Fruit fly (Drosophila melanogaster) whole organism, embryonic: ENCODE results near the gene CG9503.
A peak's percentile ranks its signal among the peaks of the same experiment; 100 is the strongest.

Experiments
- Bgb ChIP-seq: fragments of 200-800 bp; sonication (Bioruptor generic); IDR thresholded peaks from 2 replicates; pipeline ENCODE4 v1.3.6; 2022; ENCODE audit warnings: missing biosample characterization, missing genetic modification characterization; ENCODE audit not compliant: partially characterized antibody
- CG10321 ChIP-seq: fragments of 200-800 bp; sonication (Bioruptor generic); IDR thresholded peaks from 2 replicates; pipeline ENCODE4 v1.3.6; 2022; ENCODE audit warnings: missing biosample characterization, missing genetic modification characterization
- CG10366 ChIP-seq: fragments of 200-800 bp; sonication (Bioruptor generic); IDR thresholded peaks from 2 replicates; pipeline ENCODE4 v1.3.6; 2022; ENCODE audit warnings: missing biosample characterization, missing genetic modification characterization
- CG10431 ChIP-seq: fragments of 200-800 bp; sonication (Bioruptor generic); optimal IDR thresholded peaks from 3 replicates; lab custom pipeline; 2018; ENCODE audit warnings: missing biosample characterization, mild to moderate bottlenecking, missing genetic modification characterization
- CG11247 ChIP-seq: fragments of 200-800 bp; sonication (Bioruptor generic); IDR thresholded peaks from 2 replicates; pipeline ENCODE4 v1.3.6; 2022; ENCODE audit warnings: missing biosample characterization, missing genetic modification characterization
- CG11504 ChIP-seq: fragments of 200-800 bp; sonication (Bioruptor generic); optimal IDR thresholded peaks from 3 replicates; lab custom pipeline; 2019; ENCODE audit warnings: missing biosample characterization, mild to moderate bottlenecking, missing genetic modification characterization, moderate library complexity
- CG12104 ChIP-seq: fragments of 200-800 bp; sonication (Bioruptor generic); optimal IDR thresholded peaks from 3 replicates; lab custom pipeline; 2016; ENCODE audit warnings: missing biosample characterization, missing genetic modification characterization
- CG12942 ChIP-seq: fragments of 200-800 bp; sonication (Bioruptor generic); optimal IDR thresholded peaks from 3 replicates; lab custom pipeline; 2016; ENCODE audit warnings: missing biosample characterization, missing genetic modification characterization
- CG13775 ChIP-seq: fragments of 200-800 bp; sonication (Bioruptor generic); optimal IDR thresholded peaks from 3 replicates; lab custom pipeline; 2017; ENCODE audit warnings: missing biosample characterization, mild to moderate bottlenecking, missing genetic modification characterization
- CG1647 ChIP-seq: fragments of 200-800 bp; sonication (Bioruptor generic); optimal IDR thresholded peaks from 3 replicates; lab custom pipeline; 2016; ENCODE audit warnings: missing biosample characterization, missing genetic modification characterization
- CG16815 ChIP-seq: fragments of 200-800 bp; sonication (Bioruptor generic); optimal IDR thresholded peaks from 3 replicates; lab custom pipeline; 2017; ENCODE audit warnings: missing biosample characterization, mild to moderate bottlenecking, missing genetic modification characterization
- CG18011 ChIP-seq: fragments of 200-800 bp; sonication (Bioruptor generic); optimal IDR thresholded peaks from 2 replicates; lab custom pipeline; 2017; ENCODE audit warnings: missing biosample characterization, missing genetic modification characterization, mild to moderate bottlenecking, moderate library complexity, missing genotype
- CG32532 ChIP-seq: fragments of 200-800 bp; sonication (Bioruptor generic); IDR thresholded peaks from 2 replicates; pipeline ENCODE4 v1.3.6; 2022; ENCODE audit warnings: missing biosample characterization, missing genetic modification characterization
- CG4328 ChIP-seq: fragments of 200-800 bp; sonication (Bioruptor generic); optimal IDR thresholded peaks from 3 replicates; lab custom pipeline; 2017; ENCODE audit warnings: missing biosample characterization, missing genetic modification reagents, missing genetic modification characterization
- CG6683 ChIP-seq: fragments of 200-800 bp; sonication (Bioruptor generic); optimal IDR thresholded peaks from 2 replicates; lab custom pipeline; 2017; ENCODE audit warnings: missing biosample characterization, mild to moderate bottlenecking, missing genetic modification characterization, missing genetic modification reagents
- CG6765 ChIP-seq: fragments of 200-800 bp; sonication (Bioruptor generic); optimal IDR thresholded peaks from 3 replicates; lab custom pipeline; 2017; ENCODE audit warnings: missing biosample characterization, mild to moderate bottlenecking, missing genetic modification characterization
- CG6854 ChIP-seq: fragments of 200-800 bp; sonication (Bioruptor generic); optimal IDR thresholded peaks from 3 replicates; lab custom pipeline; 2017; ENCODE audit warnings: missing biosample characterization, mild to moderate bottlenecking, missing genetic modification characterization
- CG7271 ChIP-seq: fragments of 200-800 bp; sonication (Bioruptor generic); optimal IDR thresholded peaks from 2 replicates; lab custom pipeline; 2018; ENCODE audit warnings: missing biosample characterization, mild to moderate bottlenecking, missing genetic modification characterization, moderate library complexity
- CG7357 ChIP-seq: fragments of 200-800 bp; sonication (Bioruptor generic); IDR thresholded peaks from 3 replicates; pipeline ENCODE4 v1.3.6; 2022; ENCODE audit warnings: missing biosample characterization, missing genetic modification characterization
- CG7745 ChIP-seq: fragments of 200-800 bp; sonication (Bioruptor generic); optimal IDR thresholded peaks from 2 replicates; lab custom pipeline; 2018; ENCODE audit warnings: missing biosample characterization, mild to moderate bottlenecking, missing genetic modification characterization, moderate library complexity
- CG9609 ChIP-seq: fragments of 200-800 bp; sonication (Bioruptor generic); optimal IDR thresholded peaks from 3 replicates; lab custom pipeline; 2016; ENCODE audit warnings: missing biosample characterization, missing genetic modification characterization
- CG9797 ChIP-seq: fragments of 200-800 bp; sonication (Bioruptor generic); optimal IDR thresholded peaks from 3 replicates; lab custom pipeline; 2018; ENCODE audit warnings: missing biosample characterization, mild to moderate bottlenecking, missing genetic modification characterization
- Dip3 ChIP-seq: fragments of 200-800 bp; sonication (Bioruptor generic); optimal IDR thresholded peaks from 3 replicates; lab custom pipeline; 2016; ENCODE audit warnings: missing biosample characterization, missing genetic modification characterization
- HLH3B ChIP-seq: fragments of 200-800 bp; sonication (Bioruptor generic); IDR thresholded peaks from 2 replicates; pipeline ENCODE4 v1.3.6; 2022; ENCODE audit warnings: missing biosample characterization, missing genetic modification characterization
- Hey ChIP-seq: fragments of 200-800 bp; sonication (Bioruptor generic); optimal IDR thresholded peaks from 3 replicates; lab custom pipeline; 2018; ENCODE audit warnings: missing biosample characterization, mild to moderate bottlenecking, missing genetic modification characterization
- Hr78 ChIP-seq, 2 experiments: fragments of 200-800 bp in 1 of 2; fragments of >200 bp in 1 of 2; sonication (Bioruptor generic) in 1 of 2; optimal IDR thresholded peaks; 2 replicates each; lab custom pipeline; 2017 to 2019; ENCODE audit warnings: missing biosample characterization in 2 of 2, missing genetic modification characterization in 2 of 2, mild to moderate bottlenecking in 1 of 2, moderate library complexity in 1 of 2
- Lhr ChIP-seq: fragments of 200-800 bp; sonication (Bioruptor generic); optimal IDR thresholded peaks from 3 replicates; lab custom pipeline; 2017; ENCODE audit warnings: mild to moderate bottlenecking, missing biosample characterization, missing genetic modification reagents, missing genetic modification characterization
- Lim3 ChIP-seq: fragments of 200-800 bp; sonication (Bioruptor generic); IDR thresholded peaks from 2 replicates; pipeline ENCODE4 v1.3.6; 2022; ENCODE audit warnings: missing biosample characterization, missing genetic modification characterization
- Mes4 ChIP-seq: fragments of 200-800 bp; sonication (Bioruptor generic); optimal IDR thresholded peaks from 2 replicates; lab custom pipeline; 2016; ENCODE audit warnings: missing biosample characterization, missing genetic modification characterization
- Ravus ChIP-seq: fragments of 200-800 bp; sonication (Bioruptor generic); IDR thresholded peaks from 2 replicates; pipeline ENCODE4 v1.3.6; 2022; ENCODE audit warnings: missing biosample characterization, missing genetic modification characterization
- Sry-β ChIP-seq: fragments of 200-800 bp; sonication (Bioruptor generic); optimal IDR thresholded peaks from 2 replicates; lab custom pipeline; 2018; ENCODE audit warnings: missing biosample characterization, mild to moderate bottlenecking, missing genetic modification characterization, moderate library complexity
- ap ChIP-seq: fragments of 200-800 bp; sonication (Bioruptor generic); IDR thresholded peaks from 2 replicates; pipeline ENCODE4 v1.3.6; 2022; ENCODE audit warnings: missing biosample characterization, missing genetic modification characterization
- cg ChIP-seq: fragments of 200-800 bp; sonication (Bioruptor generic); optimal IDR thresholded peaks from 3 replicates; lab custom pipeline; 2019; ENCODE audit warnings: missing biosample characterization, mild to moderate bottlenecking, missing genetic modification characterization, moderate library complexity
- chif ChIP-seq, 2 experiments: fragments of 200-800 bp; sonication (Bioruptor generic); optimal IDR thresholded peaks; 3 replicates each; lab custom pipeline; 2016; ENCODE audit warnings: missing biosample characterization in 2 of 2, missing genetic modification characterization in 2 of 2
- croc ChIP-seq: fragments of 200-800 bp; sonication (Bioruptor generic); conservative IDR thresholded peaks from 3 replicates; pipeline ENCODE4 v1.3.6; 2022; ENCODE audit warnings: missing biosample characterization, missing genetic modification characterization
- fd3F ChIP-seq: fragments of 200-800 bp; sonication (Bioruptor generic); optimal IDR thresholded peaks from 2 replicates; lab custom pipeline; 2018; ENCODE audit warnings: missing biosample characterization, mild to moderate bottlenecking, missing genetic modification characterization, moderate library complexity
- fd64A ChIP-seq: fragments of 200-800 bp; sonication (Bioruptor generic); optimal IDR thresholded peaks from 3 replicates; lab custom pipeline; 2018; ENCODE audit warnings: missing biosample characterization, mild to moderate bottlenecking, missing genetic modification characterization
- grn ChIP-seq: fragments of 200-800 bp; sonication (Bioruptor generic); optimal IDR thresholded peaks from 3 replicates; lab custom pipeline; 2017; ENCODE audit warnings: missing biosample characterization, missing genetic modification characterization
- insv ChIP-seq, 2 experiments: fragments of 200-800 bp; sonication (Bioruptor generic); optimal IDR thresholded peaks; 3 replicates each; lab custom pipeline; 2016 to 2018; ENCODE audit warnings: missing biosample characterization in 2 of 2, missing genetic modification characterization in 2 of 2
- kay ChIP-seq: fragments of 200-800 bp; sonication (Bioruptor generic); optimal IDR thresholded peaks from 2 replicates; lab custom pipeline; 2016; ENCODE audit warnings: missing biosample characterization, missing genetic modification characterization
- nmo ChIP-seq: fragments of 200-800 bp; sonication (Bioruptor generic); optimal IDR thresholded peaks from 2 replicates; lab custom pipeline; 2018; ENCODE audit warnings: missing biosample characterization, mild to moderate bottlenecking, missing genetic modification characterization, moderate library complexity
- ranshi ChIP-seq: fragments of 200-800 bp; sonication (Bioruptor generic); IDR thresholded peaks from 2 replicates; pipeline ENCODE4 v1.3.6; 2022; ENCODE audit warnings: missing biosample characterization, missing genetic modification characterization
- run ChIP-seq: fragments of 200-800 bp; sonication (Bioruptor generic); optimal IDR thresholded peaks from 3 replicates; lab custom pipeline; 2018; ENCODE audit warnings: missing biosample characterization, mild to moderate bottlenecking, missing genetic modification characterization
- sd ChIP-seq: fragments of 200-800 bp; sonication (Bioruptor generic); optimal IDR thresholded peaks from 3 replicates; lab custom pipeline; 2018; ENCODE audit warnings: missing biosample characterization, mild to moderate bottlenecking, missing genetic modification characterization, moderate library complexity
- tll ChIP-seq, 2 experiments: fragments of 200-800 bp in 1 of 2; fragments of >200 bp in 1 of 2; sonication (Bioruptor generic) in 1 of 2; optimal IDR thresholded peaks; 2 replicates each; lab custom pipeline; 2017 to 2019; ENCODE audit warnings: missing biosample characterization in 2 of 2, missing genetic modification characterization in 2 of 2, mild to moderate bottlenecking in 1 of 2, moderate library complexity in 1 of 2
- twi ChIP-seq: fragments of 200-800 bp; optimal IDR thresholded peaks from 2 replicates; lab custom pipeline; 2019; ENCODE audit warnings: missing biosample characterization, mild to moderate bottlenecking, missing genetic modification characterization, moderate library complexity
- vfl ChIP-seq: fragments of 200-800 bp; sonication (Bioruptor generic); optimal IDR thresholded peaks from 2 replicates; lab custom pipeline; 2016; ENCODE audit warnings: missing biosample characterization, missing genetic modification characterization

The CG9503 gene

DNA sequence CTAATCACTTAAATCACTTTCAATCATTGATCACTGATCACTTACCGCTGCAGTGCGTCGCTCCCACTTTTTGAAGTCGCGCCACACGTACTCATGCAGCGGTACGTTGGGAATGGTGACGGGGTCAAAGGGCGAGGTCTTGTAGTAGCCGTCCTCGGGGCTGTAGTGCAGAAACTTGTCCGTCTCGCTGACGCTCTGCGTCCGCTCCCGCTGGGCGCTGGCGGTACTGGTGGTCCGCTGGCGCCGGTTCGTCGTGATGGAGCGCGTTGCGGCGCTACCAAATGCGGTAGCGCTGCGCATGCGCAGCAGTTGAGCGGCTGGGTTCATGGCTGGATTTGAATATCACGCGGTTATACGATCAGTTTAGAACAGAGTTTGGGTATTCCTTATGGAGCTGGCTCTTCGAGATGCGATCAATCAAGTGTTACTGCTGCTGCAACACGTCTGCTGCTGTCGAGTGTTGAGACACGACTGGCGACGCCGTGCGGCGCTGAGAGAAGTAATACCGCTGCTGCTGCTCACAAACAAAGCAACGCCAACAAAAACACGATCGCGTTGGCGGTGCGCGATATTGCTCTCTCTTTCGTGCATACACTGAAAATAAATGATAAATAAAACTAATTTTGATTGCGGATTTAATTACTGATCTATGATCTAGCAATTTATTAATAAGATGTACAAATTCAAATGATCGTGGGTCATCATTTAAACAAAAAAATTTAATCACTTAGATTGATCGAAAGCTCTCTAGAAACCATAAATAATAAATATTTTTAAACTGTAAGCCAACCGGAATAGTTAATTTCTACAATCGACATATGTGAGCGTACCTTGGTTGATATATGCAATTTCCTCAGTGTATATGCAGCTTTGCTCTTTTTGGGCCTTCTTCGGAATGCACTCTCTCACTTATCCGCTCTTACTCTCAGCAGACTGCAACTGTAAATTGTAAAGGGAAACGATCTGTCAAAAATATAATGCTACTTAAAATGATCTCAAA is 27.3 kb upstream of the CG9503 start (continued):
- TF ChIP-seq sd (tag; lab: Kevin White, UChicago) = peak; percentile 82
- TF ChIP-seq cg (GFP tag; lab: Kevin White, UChicago) = no peak
- peak; percentile 71 for TF ChIP-seq CG6765 (GFP tag; lab: Kevin White, UChicago)
- TF ChIP-seq grn (GFP tag; lab: Kevin White, UChicago) = peak; percentile 16
- TF ChIP-seq CG12104 (GFP tag; lab: Kevin White, UChicago) = peak; percentile 90
- TF ChIP-seq CG9797 (GFP tag; lab: Kevin White, UChicago) = peak; percentile 32
- peak; percentile 57; the same call in 1 of the 2 replicates for TF ChIP-seq CG10321 (GFP tag; lab: Robert Waterston, UW)
- peak in 1 of 2 experiments; percentile 93 for TF ChIP-seq Hr78 (GFP tag; optimal IDR thresholded peaks at IDR 0.05; lab: Kevin White, UChicago)
- peak; percentile 96 for TF ChIP-seq CG11504 (tag; lab: Kevin White, UChicago)
- TF ChIP-seq CG10431 (GFP tag; lab: Kevin White, UChicago) = peak; percentile 92
- peak; percentile 89 for TF ChIP-seq CG4328 (GFP tag; lab: Kevin White, UChicago)
- peak; percentile 37 for TF ChIP-seq vfl (GFP tag; lab: Kevin White, UChicago)
- peak; percentile 69; the same call in 1 of the 2 replicates for TF ChIP-seq CG11247 (GFP tag; lab: Robert Waterston, UW)
- TF ChIP-seq CG7745 = peak; percentile 41
- TF ChIP-seq insv (GFP tag; optimal IDR thresholded peaks at IDR 0.05; lab: Kevin White, UChicago) = peak in 1 of 2 experiments; percentile 61
- peak; percentile 85 for TF ChIP-seq CG10366 (GFP tag; lab: Robert Waterston, UW)
- TF ChIP-seq fd3F = peak; percentile 73
- TF ChIP-seq CG16815 (GFP tag; lab: Kevin White, UChicago) = peak; percentile 94
- peak; percentile 79 for TF ChIP-seq CG32532 (GFP tag; lab: Robert Waterston, UW)
- TF ChIP-seq Ravus (GFP tag; lab: Robert Waterston, UW) = peak; percentile 51
- peak; percentile 76 for TF ChIP-seq fd64A
- peak; percentile 85 for TF ChIP-seq ap
- TF ChIP-seq Dip3 (GFP tag; lab: Kevin White, UChicago) = peak; percentile 50
- peak; percentile 77 for TF ChIP-seq CG6854 (GFP tag; lab: Kevin White, UChicago)
- TF ChIP-seq chif (GFP tag; optimal IDR thresholded peaks at IDR 0.05; lab: Kevin White, UChicago) = peak; percentile 74 to 94
- TF ChIP-seq tll (GFP tag; optimal IDR thresholded peaks at IDR 0.05; lab: Kevin White, UChicago) = peak; percentile 27 to 63
- peak; percentile 20; the same call in 1 of the 2 replicates for TF ChIP-seq Bgb
- TF ChIP-seq CG18011 (GFP tag; lab: Kevin White, UChicago) = peak; percentile 41
- peak; percentile 93 for TF ChIP-seq twi (tag; lab: Kevin White, UChicago)
- peak; percentile 69 for TF ChIP-seq CG6683 (GFP tag; lab: Kevin White, UChicago)
- TF ChIP-seq run (tag; lab: Kevin White, UChicago) = peak; percentile 91
- TF ChIP-seq Sry-β (GFP tag; lab: Kevin White, UChicago) = peak; percentile 73
- peak; percentile 85 for TF ChIP-seq CG7357 (GFP tag; lab: Robert Waterston, UW)
- TF ChIP-seq CG13775 (GFP tag; lab: Kevin White, UChicago) = peak; percentile 94
- TF ChIP-seq kay (GFP tag; lab: Kevin White, UChicago) = peak; percentile 77
- TF ChIP-seq Lim3 = peak; percentile 74
- peak; percentile 28 for TF ChIP-seq Hey (tag; lab: Kevin White, UChicago)
- peak; percentile 95 for TF ChIP-seq croc (GFP tag; lab: Robert Waterston, UW)
- peak; percentile 99 for TF ChIP-seq nmo (GFP tag; lab: Kevin White, UChicago)
- TF ChIP-seq HLH3B = peak; percentile 91
- peak; percentile 59 for TF ChIP-seq CG1647
- peak; percentile 84 for TF ChIP-seq ranshi (GFP tag; lab: Robert Waterston, UW)
- TF ChIP-seq Mes4 (GFP tag; lab: Kevin White, UChicago) = peak; percentile 83
- peak; percentile 92 for TF ChIP-seq Lhr (GFP tag; lab: Kevin White, UChicago)
- TF ChIP-seq CG12942 = peak; percentile 83
- TF ChIP-seq CG7271 (tag; lab: Kevin White, UChicago) = peak; percentile 88
- TF ChIP-seq CG9609 (GFP tag; lab: Kevin White, UChicago) = peak; percentile 73
